Worm (Caenorhabditis elegans) whole organism, L4 larva: ENCODE data around the gene F20H11.4.

ENCODE experiments used
- F26F4.8 ChIP-seq: fragments of 200-800 bp; sonication (Bioruptor generic); conservative IDR thresholded peaks from 2 replicates; pipeline ENCODE4 v1.3.6; 2022; ENCODE audit warnings: missing genetic modification characterization, missing compliant biosample characterization
- F44E2.7 ChIP-seq: fragments of 200-800 bp; sonication (Bioruptor generic); IDR thresholded peaks from 2 replicates; pipeline ENCODE4 v2.1.2; 2022; ENCODE audit warnings: missing genetic modification characterization, missing compliant biosample characterization
- T26A8.4 ChIP-seq: fragments of 200-800 bp; sonication (Bioruptor generic); IDR thresholded peaks from 2 replicates; pipeline ENCODE4 v1.3.6; 2022; ENCODE audit warnings: missing genetic modification characterization, missing compliant biosample characterization
- Y48G9A.11 ChIP-seq: fragments of 200-800 bp; sonication (Bioruptor generic); IDR thresholded peaks from 2 replicates; pipeline ENCODE4 v1.3.6; 2022; ENCODE audit warnings: missing genetic modification reagents, missing genetic modification characterization, missing compliant biosample characterization
- Y75B8A.6 ChIP-seq: fragments of 200-800 bp; sonication (Bioruptor generic); IDR thresholded peaks from 2 replicates; pipeline ENCODE4 v1.3.6; 2022; ENCODE audit warnings: missing genetic modification reagents, missing genetic modification characterization, missing compliant biosample characterization
- attf-4 ChIP-seq: sonication (generic microtip); optimal IDR thresholded peaks from 3 replicates; lab custom pipeline; 2017; ENCODE audit warnings: missing biosample characterization, missing genetic modification characterization
- ceh-32 ChIP-seq: sonication (generic microtip); optimal IDR thresholded peaks from 2 replicates; lab custom pipeline; 2016; ENCODE audit warnings: mild to moderate bottlenecking, missing genetic modification characterization, missing compliant biosample characterization; ENCODE audit not compliant: poor library complexity
- ceh-62 ChIP-seq: sonication (generic microtip); optimal IDR thresholded peaks from 2 replicates; lab custom pipeline; 2017; ENCODE audit warnings: missing biosample characterization, missing genetic modification characterization
- ces-1 ChIP-seq: fragments of 150-350 bp; sonication (generic microtip); optimal IDR thresholded peaks from 4 replicates; lab custom pipeline; 2014; ENCODE audit warnings: missing biosample characterization, missing genetic modification reagents, missing genetic modification characterization
- ctbp-1 ChIP-seq: fragments of 200-800 bp; sonication (Bioruptor generic); IDR thresholded peaks from 2 replicates; pipeline ENCODE4 v1.3.6; 2022; ENCODE audit warnings: missing genetic modification reagents, missing genetic modification characterization, missing compliant biosample characterization
- daf-16 ChIP-seq, 3 experiments: sonication (generic microtip); optimal IDR thresholded peaks; 2 replicates each; lab custom pipeline; 2016 to 2017; ENCODE audit warnings: missing genetic modification characterization in 3 of 3, missing genetic modification reagents in 3 of 3, mild to moderate bottlenecking in 2 of 3, missing compliant biosample characterization in 2 of 3, missing biosample characterization in 1 of 3, moderate library complexity in 1 of 3
- dmd-6 ChIP-seq: fragments of 200-800 bp; sonication (Bioruptor generic); IDR thresholded peaks from 2 replicates; pipeline ENCODE4 v1.3.6; 2022; ENCODE audit warnings: missing genetic modification reagents, missing genetic modification characterization, missing compliant biosample characterization
- dmd-8 ChIP-seq: fragments of 200-800 bp; sonication (Bioruptor generic); IDR thresholded peaks from 2 replicates; pipeline ENCODE4 v1.3.6; 2022; ENCODE audit warnings: missing genetic modification characterization, missing compliant biosample characterization
- dpl-1 ChIP-seq: fragments of 150-350 bp; optimal IDR thresholded peaks from 2 replicates; lab custom pipeline; 2014; ENCODE audit warnings: missing biosample characterization, missing genetic modification reagents, missing genetic modification characterization
- dve-1 ChIP-seq: sonication (generic microtip); optimal IDR thresholded peaks from 2 replicates; lab custom pipeline; 2017; ENCODE audit warnings: antibody characterized with exemption, mild to moderate bottlenecking, missing genetic modification characterization, missing compliant biosample characterization; ENCODE audit not compliant: insufficient read depth
- fkh-10 ChIP-seq: fragments of 150-350 bp; optimal IDR thresholded peaks from 2 replicates; lab custom pipeline; 2014; ENCODE audit warnings: missing biosample characterization, missing genetic modification reagents, missing genetic modification characterization
- hlh-11 ChIP-seq: fragments of 200-800 bp; sonication (Bioruptor generic); optimal IDR thresholded peaks from 2 replicates; lab custom pipeline; 2018; ENCODE audit warnings: mild to moderate bottlenecking, missing genetic modification characterization, missing compliant biosample characterization
- hlh-30 ChIP-seq: sonication (generic microtip); optimal IDR thresholded peaks from 2 replicates; lab custom pipeline; 2017; ENCODE audit warnings: antibody characterized with exemption, mild to moderate bottlenecking, missing genetic modification characterization, missing compliant biosample characterization; ENCODE audit not compliant: insufficient read depth
- jun-1 ChIP-seq: fragments of 150-350 bp; optimal IDR thresholded peaks from 2 replicates; lab custom pipeline; 2014; ENCODE audit warnings: missing biosample characterization, missing genetic modification reagents, missing genetic modification characterization
- lin-38 ChIP-seq: fragments of 200-800 bp; sonication (Bioruptor generic); IDR thresholded peaks from 2 replicates; pipeline ENCODE4 v1.3.6; 2022; ENCODE audit warnings: missing genetic modification reagents, missing genetic modification characterization, missing compliant biosample characterization
- lir-3 ChIP-seq: sonication (generic microtip); optimal IDR thresholded peaks from 2 replicates; lab custom pipeline; 2016; ENCODE audit warnings: mild to moderate bottlenecking, missing genetic modification characterization, missing compliant biosample characterization
- madf-9 ChIP-seq: fragments of 200-800 bp; sonication (Bioruptor generic); conservative IDR thresholded peaks from 2 replicates; pipeline ENCODE4 v1.3.6; 2022; ENCODE audit warnings: missing genetic modification reagents, missing genetic modification characterization, missing compliant biosample characterization
- mdl-1 ChIP-seq, 2 experiments: fragments of 150-350 bp in 1 of 2; sonication (generic microtip) in 1 of 2; optimal IDR thresholded peaks; 2 replicates each; lab custom pipeline; 2014 to 2017; ENCODE audit warnings: missing biosample characterization in 2 of 2, missing genetic modification characterization in 2 of 2
- mxl-3 ChIP-seq: fragments of 200-800 bp; sonication (Bioruptor generic); optimal IDR thresholded peaks from 2 replicates; lab custom pipeline; 2018; ENCODE audit warnings: mild to moderate bottlenecking, missing genetic modification characterization, missing compliant biosample characterization
- nhr-102 ChIP-seq: sonication (generic microtip); optimal IDR thresholded peaks from 2 replicates; lab custom pipeline; 2016; ENCODE audit warnings: mild to moderate bottlenecking, missing genetic modification characterization, moderate library complexity, missing compliant biosample characterization
- nhr-28 ChIP-seq: fragments of 150-350 bp; optimal IDR thresholded peaks from 2 replicates; lab custom pipeline; 2014; ENCODE audit warnings: missing biosample characterization, missing genetic modification characterization
- nhr-42 ChIP-seq: fragments of 200-800 bp; sonication (Bioruptor generic); IDR thresholded peaks from 2 replicates; pipeline ENCODE4 v1.3.6; 2022; ENCODE audit warnings: missing genetic modification characterization, missing compliant biosample characterization
- nhr-77 ChIP-seq: fragments of 150-350 bp; optimal IDR thresholded peaks from 2 replicates; lab custom pipeline; 2014; ENCODE audit warnings: missing biosample characterization, missing genetic modification characterization
- set-16 ChIP-seq: fragments of 200-800 bp; sonication (Bioruptor generic); IDR thresholded peaks from 2 replicates; pipeline ENCODE4 v1.3.6; 2022; ENCODE audit warnings: missing genetic modification reagents, missing genetic modification characterization, missing compliant biosample characterization
- skn-1 ChIP-seq: fragments of 150-350 bp; optimal IDR thresholded peaks from 2 replicates; lab custom pipeline; 2014; ENCODE audit warnings: missing biosample characterization, missing genetic modification characterization
- vab-7 ChIP-seq: fragments of 200-800 bp; sonication (Bioruptor generic); IDR thresholded peaks from 2 replicates; pipeline ENCODE4 v1.3.6; 2022; ENCODE audit warnings: missing genetic modification reagents, missing genetic modification characterization, missing compliant biosample characterization
- zip-2 ChIP-seq: fragments of 150-350 bp; optimal IDR thresholded peaks from 2 replicates; lab custom pipeline; 2014; ENCODE audit warnings: missing biosample characterization, missing genetic modification characterization

The F20H11.4 gene

ce11 chrIII:6645305-6645704, 36.9 kb downstream of the F20H11.4 start:
- TF ChIP-seq ceh-62 (tag; lab: Kevin White, UChicago): no peak
- no peak for TF ChIP-seq dpl-1 (GFP tag; lab: Kevin White, UChicago)
- no peak for TF ChIP-seq skn-1 (tag; lab: Kevin White, UChicago)
- no peak for TF ChIP-seq hlh-11
- TF ChIP-seq Y75B8A.6: no peak
- peak; percentile 8 for TF ChIP-seq fkh-10 (GFP tag; lab: Kevin White, UChicago)
- no peak for TF ChIP-seq dve-1
- TF ChIP-seq daf-16 (GFP tag; optimal IDR thresholded peaks at IDR 0.05; lab: Kevin White, UChicago): no peak
- no peak for TF ChIP-seq daf-16 (tag; optimal IDR thresholded peaks at IDR 0.05; lab: Kevin White, UChicago)
- no peak for TF ChIP-seq nhr-102
- TF ChIP-seq ceh-32 (tag; lab: Kevin White, UChicago): no peak
- peak; percentile 49 for TF ChIP-seq ces-1 (GFP tag; lab: Kevin White, UChicago)

ce11 chrIII:6646898-6647297, 38.5 kb downstream of the F20H11.4 start:
- TF ChIP-seq fkh-10 (GFP tag; lab: Kevin White, UChicago) (peak; percentile 46), ces-1 (GFP tag; lab: Kevin White, UChicago) (peak; percentile 77), nhr-42 (GFP tag; lab: Robert Waterston, UW) (no peak), ctbp-1 (GFP tag; lab: Robert Waterston, UW) (0 out of 2 replicates have a peak, but pooled peaks have one; percentile 54), T26A8.4 (GFP tag; lab: Robert Waterston, UW) (no peak)

ce11 chrIII:6647568-6647967, 39.1 kb downstream of the F20H11.4 start:
- TF ChIP-seq F26F4.8 (no peak), lir-3 (tag; lab: Kevin White, UChicago) (no peak), nhr-77 (tag; lab: Kevin White, UChicago) (no peak), lin-38 (no peak), attf-4 (no peak), madf-9 (GFP tag; lab: Robert Waterston, UW) (no peak), dmd-6 (GFP tag; lab: Robert Waterston, UW) (no peak)

- TF ChIP-seq ceh-62 (tag; lab: Kevin White, UChicago): no peak
- no peak for TF ChIP-seq mxl-3 (GFP tag; lab: Kevin White, UChicago)
- no peak for TF ChIP-seq hlh-30 (tag; lab: Kevin White, UChicago)
- TF ChIP-seq Y48G9A.11 (GFP tag; lab: Robert Waterston, UW): no peak
- no peak for TF ChIP-seq zip-2 (tag; lab: Kevin White, UChicago)
- no peak for TF ChIP-seq nhr-28 (tag; lab: Kevin White, UChicago)
Observed at ce11 chrIII:6651983-6652382, 43.6 kb downstream of the F20H11.4 start, which contains the start of gene pdfr-1. TSS of gene pdfr-1 (minus strand) at chrIII:6652083.

ce11 chrIII:6653932-6654331, 45.5 kb downstream of the F20H11.4 start:
- no peak for TF ChIP-seq F44E2.7 (GFP tag; lab: Robert Waterston, UW)
- TF ChIP-seq T26A8.4 (GFP tag; lab: Robert Waterston, UW): no peak
- TF ChIP-seq vab-7 (GFP tag; lab: Robert Waterston, UW): no peak
- no peak for TF ChIP-seq dmd-8 (GFP tag; lab: Robert Waterston, UW)
- no peak for TF ChIP-seq zip-2 (tag; lab: Kevin White, UChicago)
- TF ChIP-seq Y75B8A.6: no peak
- TF ChIP-seq set-16 (GFP tag; lab: Robert Waterston, UW): no peak
- TF ChIP-seq jun-1 (tag; lab: Kevin White, UChicago): no peak
- no peak for TF ChIP-seq mdl-1 (tag; optimal IDR thresholded peaks at IDR 0.05; lab: Kevin White, UChicago)
- no peak for TF ChIP-seq fkh-10 (GFP tag; lab: Kevin White, UChicago)
